Worm (Caenorhabditis elegans) whole organism, L3 larva: Measurements from ENCODE around the gene ina-1.

Experiments
- R02D3.7 ChIP-seq: fragments of 150-350 bp; optimal IDR thresholded peaks from 2 replicates; lab custom pipeline; 2014; ENCODE audit warnings: missing biosample characterization, missing genetic modification characterization
- ama-1 ChIP-seq: fragments of 150-350 bp; optimal IDR thresholded peaks from 2 replicates; lab custom pipeline; 2018
- ceh-16 ChIP-seq: sonication (generic microtip); optimal IDR thresholded peaks from 2 replicates; lab custom pipeline; 2017; ENCODE audit warnings: missing biosample characterization, missing genetic modification characterization
- ceh-82 ChIP-seq: fragments of 150-350 bp; optimal IDR thresholded peaks from 2 replicates; lab custom pipeline; 2014; ENCODE audit warnings: missing biosample characterization, missing genetic modification characterization
- ceh-9 ChIP-seq: sonication (generic microtip); optimal IDR thresholded peaks from 2 replicates; lab custom pipeline; 2018; ENCODE audit warnings: missing biosample characterization, missing genetic modification characterization
- egl-27 ChIP-seq: sonication (generic microtip); optimal IDR thresholded peaks from 4 replicates; lab custom pipeline; 2017; ENCODE audit warnings: missing biosample characterization, missing genetic modification reagents, missing genetic modification characterization
- elt-1 ChIP-seq: fragments of 150-350 bp; optimal IDR thresholded peaks from 2 replicates; lab custom pipeline; 2014; ENCODE audit warnings: missing biosample characterization, missing genetic modification characterization
- elt-3 ChIP-seq, 3 experiments: fragments of 150-350 bp in 1 of 3; sonication (generic microtip) in 2 of 3; optimal IDR thresholded peaks; 2 replicates in 2 of 3; 4 replicates in 1 of 3; lab custom pipeline; 2014 to 2017; ENCODE audit warnings: missing biosample characterization in 3 of 3, missing genetic modification characterization in 3 of 3
- hmg-11 ChIP-seq: sonication (generic microtip); optimal IDR thresholded peaks from 2 replicates; lab custom pipeline; 2016; ENCODE audit warnings: missing genetic modification characterization, missing compliant biosample characterization
- jun-1 ChIP-seq: fragments of 150-350 bp; optimal IDR thresholded peaks from 2 replicates; lab custom pipeline; 2014; ENCODE audit warnings: missing biosample characterization, missing genetic modification reagents, missing genetic modification characterization
- lin-39 ChIP-seq: fragments of 150-350 bp; optimal IDR thresholded peaks from 2 replicates; lab custom pipeline; 2018; ENCODE audit warnings: missing biosample characterization, missing genetic modification reagents, missing genetic modification characterization
- mdl-1 ChIP-seq: fragments of 150-350 bp; optimal IDR thresholded peaks from 2 replicates; lab custom pipeline; 2014; ENCODE audit warnings: missing biosample characterization, missing genetic modification characterization
- nfya-1 ChIP-seq: sonication (generic microtip); optimal IDR thresholded peaks from 2 replicates; lab custom pipeline; 2017; ENCODE audit warnings: missing genetic modification characterization, mild to moderate bottlenecking, missing compliant biosample characterization, antibody characterized with exemption, moderate library complexity; ENCODE audit not compliant: insufficient read depth
- nhr-12 ChIP-seq: fragments of 150-350 bp; optimal IDR thresholded peaks from 2 replicates; lab custom pipeline; 2014; ENCODE audit warnings: missing biosample characterization, missing genetic modification characterization
- nhr-28 ChIP-seq: fragments of 150-350 bp; optimal IDR thresholded peaks from 2 replicates; lab custom pipeline; 2014; ENCODE audit warnings: missing biosample characterization, missing genetic modification characterization
- nhr-77 ChIP-seq: fragments of 150-350 bp; optimal IDR thresholded peaks from 2 replicates; lab custom pipeline; 2014; ENCODE audit warnings: missing biosample characterization, missing genetic modification characterization
- skn-1 ChIP-seq: fragments of 150-350 bp; optimal IDR thresholded peaks from 2 replicates; lab custom pipeline; 2014; ENCODE audit warnings: missing biosample characterization, missing genetic modification characterization
- snpc-4 ChIP-seq: fragments of 150-350 bp; optimal IDR thresholded peaks from 2 replicates; lab custom pipeline; 2014; ENCODE audit warnings: missing biosample characterization, missing genetic modification characterization
- zag-1 ChIP-seq: fragments of 150-350 bp; optimal IDR thresholded peaks from 2 replicates; lab custom pipeline; 2014; ENCODE audit warnings: missing biosample characterization, missing genetic modification characterization
- ztf-11 ChIP-seq: fragments of 150-350 bp; optimal IDR thresholded peaks from 2 replicates; lab custom pipeline; 2014; ENCODE audit warnings: missing biosample characterization, missing genetic modification characterization

Gene ina-1

ce11 chrIII:9118314-9118850 is 54.2 kb downstream of the ina-1 start, which contains the start of gene grl-11:
Gene grl-11 (minus strand): TSS chrIII:9118364.
- TF ChIP-seq jun-1 (tag; lab: Kevin White, UChicago) (no peak), skn-1 (no peak), nhr-77 (no peak), ceh-9 (tag; lab: Kevin White, UChicago) (no peak), elt-1 (tag; lab: Kevin White, UChicago) (no peak), hmg-11 (no peak), R02D3.7 (tag; lab: Kevin White, UChicago) (no peak), nhr-12 (tag; lab: Kevin White, UChicago) (no peak), ztf-11 (tag; lab: Kevin White, UChicago) (no peak), snpc-4 (no peak), ama-1 (no peak), egl-27 (no peak), nfya-1 (tag; lab: Kevin White, UChicago) (no peak), elt-3 (tag; optimal IDR thresholded peaks at IDR 0.05; lab: Kevin White, UChicago) (no peak), ceh-16 (no peak), mdl-1 (tag; lab: Kevin White, UChicago) (no peak), lin-39 (no peak), nhr-28 (no peak), ceh-82 (tag; lab: Kevin White, UChicago) (no peak), zag-1 (tag; lab: Kevin White, UChicago) (no peak)
